Worm (Caenorhabditis elegans): ENCODE results near the gene nhr-150.
A peak's percentile ranks its signal among the peaks of the same experiment; 100 is the strongest.

The nhr-150 gene

ce11 chrV:15465032-15465727 is 16.1 kb downstream of the nhr-150 start, which contains the start of gene pqn-71 (continued):
- TF ChIP-seq madf-10 (tag; optimal IDR thresholded peaks at IDR 0.05): peak; percentile 92
- TF ChIP-seq bed-1 (GFP tag; IDR thresholded peaks at IDR 0.05): 0 out of 2 replicates have a peak, but pooled peaks have one; percentile 72
- peak; percentile 96 for TF ChIP-seq ztf-26 (tag; optimal IDR thresholded peaks at IDR 0.05)
- TF ChIP-seq ama-1 (optimal IDR thresholded peaks at IDR 0.05): no peak
- TF ChIP-seq ama-1 (GFP tag; optimal IDR thresholded peaks at IDR 0.05): peak; percentile 89 to 90
- peak; percentile 73 for TF ChIP-seq lsl-1 (GFP tag; optimal IDR thresholded peaks at IDR 0.05)
- TF ChIP-seq K12H6.12 (tag; optimal IDR thresholded peaks at IDR 0.05): peak; percentile 81
- TF ChIP-seq ztf-3 (GFP tag; optimal IDR thresholded peaks at IDR 0.05): peak; percentile 54
- TF ChIP-seq tlf-1 (GFP tag; optimal IDR thresholded peaks at IDR 0.05): peak; percentile 85
- TF ChIP-seq snpc-1.3 (tag; optimal IDR thresholded peaks at IDR 0.05; ENCODE audit: insufficient read depth): peak; percentile 94
- TF ChIP-seq F10E7.11 (tag; optimal IDR thresholded peaks at IDR 0.05): peak; percentile 47
- TF ChIP-seq D2030.7 (GFP tag; IDR thresholded peaks at IDR 0.05): peak; percentile 97
- TF ChIP-seq ets-4 (GFP tag; optimal IDR thresholded peaks at IDR 0.05): no peak
- peak; percentile 38 for TF ChIP-seq efl-1 (GFP tag; optimal IDR thresholded peaks at IDR 0.05)
- TF ChIP-seq ZK185.1 (tag; optimal IDR thresholded peaks at IDR 0.05; ENCODE audit: poor library complexity, severe bottlenecking): peak; percentile 94
- peak; percentile 89; the same call in 1 of the 2 replicates for TF ChIP-seq ztf-25 (GFP tag; IDR thresholded peaks at IDR 0.05)
- peak; percentile 91 for TF ChIP-seq rcor-1 (GFP tag; IDR thresholded peaks at IDR 0.05)
- TF ChIP-seq lin-35 (GFP tag; optimal IDR thresholded peaks at IDR 0.05): peak in 1 of 3 experiments; percentile 91
- TF ChIP-seq lin-26 (GFP tag; IDR thresholded peaks at IDR 0.05): peak; percentile 98
- peak; percentile 84 for TF ChIP-seq gei-17 (GFP tag; optimal IDR thresholded peaks at IDR 0.05)
- peak; percentile 73 for TF ChIP-seq attf-3 (GFP tag; conservative IDR thresholded peaks at IDR 0.05)
- TF ChIP-seq mxl-1 (tag; optimal IDR thresholded peaks at IDR 0.05): peak; percentile 93
- peak; percentile 99 for TF ChIP-seq him-1 (tag; optimal IDR thresholded peaks at IDR 0.05)
- peak; percentile 89 for TF ChIP-seq hmg-20 (GFP tag; IDR thresholded peaks at IDR 0.05)
- TF ChIP-seq repo-1 (tag; optimal IDR thresholded peaks at IDR 0.05): peak; percentile 92
- peak; percentile 91 for TF ChIP-seq lsy-27 (tag; optimal IDR thresholded peaks at IDR 0.05; ENCODE audit: borderline replicate concordance, insufficient read depth)
- TF ChIP-seq Y53F4B.3 (GFP tag; IDR thresholded peaks at IDR 0.05): peak; percentile 80; the same call in 1 of the 2 replicates
- peak; percentile 93 for TF ChIP-seq K11D2.4 (GFP tag; IDR thresholded peaks at IDR 0.05)
- TF ChIP-seq fkh-3 (tag; optimal IDR thresholded peaks at IDR 0.05): peak; percentile 84
- peak; percentile 95 for TF ChIP-seq F23B12.7 (tag; optimal IDR thresholded peaks at IDR 0.05; ENCODE audit: insufficient read depth)
- 0 out of 2 replicates have a peak, but pooled peaks have one; percentile 12 for TF ChIP-seq Y67H2A.10 (GFP tag; conservative IDR thresholded peaks at IDR 0.05)
- 0 out of 2 replicates have a peak, but pooled peaks have one; percentile 81 for TF ChIP-seq egl-18 (GFP tag; IDR thresholded peaks at IDR 0.05)
- peak; percentile 31 for TF ChIP-seq nhr-179 (tag; optimal IDR thresholded peaks at IDR 0.05)
- peak; percentile 82 for TF ChIP-seq C06A6.2 (GFP tag; conservative IDR thresholded peaks at IDR 0.05)
- TF ChIP-seq F33H1.4 (GFP tag; IDR thresholded peaks at IDR 0.05): peak; percentile 62
- peak; percentile 38 for TF ChIP-seq mel-28 (tag; optimal IDR thresholded peaks at IDR 0.05; ENCODE audit: borderline replicate concordance)
- peak; percentile 99 for TF ChIP-seq rpc-1 (optimal IDR thresholded peaks at IDR 0.05)
- peak; percentile 98 for TF ChIP-seq rpc-1 (tag; optimal IDR thresholded peaks at IDR 0.05)
- 0 out of 2 replicates have a peak, but pooled peaks have one; percentile 88 for TF ChIP-seq F37B4.10 (GFP tag; IDR thresholded peaks at IDR 0.05)
- TF ChIP-seq ztf-18 (tag; optimal IDR thresholded peaks at IDR 0.05): peak; percentile 86
- peak; percentile 79 for TF ChIP-seq tbx-9 (tag; optimal IDR thresholded peaks at IDR 0.05; ENCODE audit: borderline replicate concordance)
- TF ChIP-seq lag-1 (GFP tag; IDR thresholded peaks at IDR 0.05): no peak
- peak; percentile 86 for TF ChIP-seq mcd-1 (GFP tag; IDR thresholded peaks at IDR 0.05)
- peak; percentile 54 for TF ChIP-seq dpff-1 (tag; optimal IDR thresholded peaks at IDR 0.05)
- peak; percentile 88 for TF ChIP-seq Y95B8A.8 (GFP tag; IDR thresholded peaks at IDR 0.05)
- peak; percentile 88 for TF ChIP-seq nhr-27 (tag; optimal IDR thresholded peaks at IDR 0.05)
- 0 out of 2 replicates have a peak, but pooled peaks have one; percentile 70 for TF ChIP-seq F39B2.1 (GFP tag; IDR thresholded peaks at IDR 0.05)

Data from whole organism, young adult.